Fruit fly (Drosophila melanogaster) whole organism, embryonic: ENCODE measurements around the gene lin-52.

Source experiments
- ATbp ChIP-seq: fragments of 200-800 bp; sonication (Bioruptor generic); optimal IDR thresholded peaks from 2 replicates; lab custom pipeline; 2017; ENCODE audit warnings: missing biosample characterization, mild to moderate bottlenecking, missing genetic modification characterization, missing genetic modification reagents
- Abd-B ChIP-seq: fragments of 200-800 bp; sonication (Bioruptor generic); optimal IDR thresholded peaks from 2 replicates; lab custom pipeline; 2018; ENCODE audit warnings: missing biosample characterization, mild to moderate bottlenecking, missing genetic modification characterization, moderate library complexity
- B-H1 ChIP-seq: fragments of 200-800 bp; sonication (Bioruptor generic); IDR thresholded peaks from 3 replicates; pipeline ENCODE4 v1.3.6; 2022; ENCODE audit warnings: missing biosample characterization, missing genetic modification characterization
- CG10959 ChIP-seq: fragments of 200-800 bp; sonication (Bioruptor generic); IDR thresholded peaks from 2 replicates; pipeline ENCODE4 v1.3.6; 2022; ENCODE audit warnings: missing biosample characterization, missing genetic modification characterization
- CG11695 ChIP-seq: fragments of 200-800 bp; sonication (Bioruptor generic); IDR thresholded peaks from 3 replicates; pipeline ENCODE4 v1.3.6; 2022; ENCODE audit warnings: missing biosample characterization, missing genetic modification characterization
- CG11723 ChIP-seq: fragments of 200-800 bp; sonication (Bioruptor generic); optimal IDR thresholded peaks from 2 replicates; lab custom pipeline; 2017; ENCODE audit warnings: missing biosample characterization, mild to moderate bottlenecking, missing genetic modification characterization
- CG13287 ChIP-seq: fragments of 200-800 bp; sonication (Bioruptor generic); IDR thresholded peaks from 2 replicates; pipeline ENCODE4 v1.3.6; 2022; ENCODE audit warnings: missing biosample characterization, missing genetic modification characterization; ENCODE audit not compliant: partially characterized antibody
- CG14441 ChIP-seq: fragments of 200-800 bp; sonication (Bioruptor generic); IDR thresholded peaks from 2 replicates; pipeline ENCODE4 v1.3.6; 2022; ENCODE audit warnings: missing biosample characterization, missing genetic modification characterization
- CG17568 ChIP-seq: fragments of 200-800 bp; sonication (Bioruptor generic); optimal IDR thresholded peaks from 2 replicates; lab custom pipeline; 2018; ENCODE audit warnings: missing biosample characterization, mild to moderate bottlenecking, missing genetic modification characterization, moderate library complexity
- CG17612 ChIP-seq: fragments of 200-800 bp; sonication (Bioruptor generic); IDR thresholded peaks from 2 replicates; pipeline ENCODE4 v1.3.6; 2022; ENCODE audit warnings: missing biosample characterization, missing genetic modification characterization
- CG17802 ChIP-seq: fragments of 200-800 bp; sonication (Bioruptor generic); optimal IDR thresholded peaks from 2 replicates; lab custom pipeline; 2018; ENCODE audit warnings: missing biosample characterization, mild to moderate bottlenecking, missing genetic modification characterization, moderate library complexity
- CG18764 ChIP-seq: fragments of 200-800 bp; sonication (Bioruptor generic); optimal IDR thresholded peaks from 3 replicates; lab custom pipeline; 2016; ENCODE audit warnings: missing biosample characterization, missing genetic modification characterization
- CG2889 ChIP-seq: fragments of 200-800 bp; sonication (Bioruptor generic); IDR thresholded peaks from 3 replicates; pipeline ENCODE4 v1.3.6; 2022; ENCODE audit warnings: missing biosample characterization, missing genetic modification characterization
- CG3163 ChIP-seq: fragments of 200-800 bp; sonication (Bioruptor generic); optimal IDR thresholded peaks from 3 replicates; lab custom pipeline; 2016; ENCODE audit warnings: missing biosample characterization, missing genetic modification characterization
- CG32767 ChIP-seq: fragments of 200-800 bp; sonication (Bioruptor generic); IDR thresholded peaks from 2 replicates; pipeline ENCODE4 v1.3.6; 2022; ENCODE audit warnings: missing biosample characterization, missing genetic modification characterization
- CG3726 ChIP-seq: fragments of 200-800 bp; sonication (Bioruptor generic); IDR thresholded peaks from 3 replicates; pipeline ENCODE4, ENCODE4 v1.3.6; 2022; ENCODE audit warnings: missing biosample characterization, missing genetic modification characterization
- CG3838 ChIP-seq: fragments of 200-800 bp; sonication (Bioruptor generic); optimal IDR thresholded peaks from 3 replicates; lab custom pipeline; 2016; ENCODE audit warnings: missing biosample characterization, missing genetic modification characterization
- CG6254 ChIP-seq: fragments of 200-800 bp; sonication (Bioruptor generic); optimal IDR thresholded peaks from 3 replicates; lab custom pipeline; 2017; ENCODE audit warnings: mild to moderate bottlenecking, missing biosample characterization, missing genetic modification reagents, missing genetic modification characterization
- CG6683 ChIP-seq: fragments of 200-800 bp; sonication (Bioruptor generic); optimal IDR thresholded peaks from 2 replicates; lab custom pipeline; 2017; ENCODE audit warnings: missing biosample characterization, mild to moderate bottlenecking, missing genetic modification characterization, missing genetic modification reagents
- CG6813 ChIP-seq: fragments of 200-800 bp; sonication (Bioruptor generic); optimal IDR thresholded peaks from 2 replicates; lab custom pipeline; 2017; ENCODE audit warnings: missing biosample characterization, missing genetic modification characterization, mild to moderate bottlenecking, moderate library complexity, missing genetic modification reagents
- CG8944 ChIP-seq: fragments of 200-800 bp; sonication (Bioruptor generic); optimal IDR thresholded peaks from 3 replicates; lab custom pipeline; 2016; ENCODE audit warnings: missing biosample characterization, missing genetic modification characterization
- CG9437 ChIP-seq: fragments of 200-800 bp; sonication (Bioruptor generic); optimal IDR thresholded peaks from 2 replicates; lab custom pipeline; 2018; ENCODE audit warnings: missing biosample characterization, mild to moderate bottlenecking, missing genetic modification characterization
- CG9797 ChIP-seq: fragments of 200-800 bp; sonication (Bioruptor generic); optimal IDR thresholded peaks from 3 replicates; lab custom pipeline; 2018; ENCODE audit warnings: missing biosample characterization, mild to moderate bottlenecking, missing genetic modification characterization
- CoRest ChIP-seq: fragments of 200-800 bp; sonication (Bioruptor generic); optimal IDR thresholded peaks from 3 replicates; lab custom pipeline; 2018; ENCODE audit warnings: missing biosample characterization, mild to moderate bottlenecking, missing genetic modification characterization, moderate library complexity
- Dad ChIP-seq: fragments of 200-800 bp; sonication (Bioruptor generic); optimal IDR thresholded peaks from 3 replicates; lab custom pipeline; 2016; ENCODE audit warnings: missing biosample characterization, missing genetic modification characterization
- Dip3 ChIP-seq: fragments of 200-800 bp; sonication (Bioruptor generic); optimal IDR thresholded peaks from 3 replicates; lab custom pipeline; 2016; ENCODE audit warnings: missing biosample characterization, missing genetic modification characterization
- Doc3 ChIP-seq: fragments of 200-800 bp; sonication (Bioruptor generic); IDR thresholded peaks from 3 replicates; pipeline ENCODE4 v1.3.6; 2022; ENCODE audit warnings: missing biosample characterization, missing genetic modification characterization; ENCODE audit not compliant: partially characterized antibody
- ERR ChIP-seq: fragments of 200-800 bp; sonication (Bioruptor generic); optimal IDR thresholded peaks from 2 replicates; lab custom pipeline; 2016; ENCODE audit warnings: missing biosample characterization, missing genetic modification characterization
- HHEX ChIP-seq: fragments of 200-800 bp; sonication (Bioruptor generic); optimal IDR thresholded peaks from 3 replicates; lab custom pipeline; 2017; ENCODE audit warnings: missing biosample characterization, mild to moderate bottlenecking, missing genetic modification characterization, missing genetic modification reagents
- Lim3 ChIP-seq: fragments of 200-800 bp; sonication (Bioruptor generic); IDR thresholded peaks from 2 replicates; pipeline ENCODE4 v1.3.6; 2022; ENCODE audit warnings: missing biosample characterization, missing genetic modification characterization
- NC2α ChIP-seq: fragments of 200-800 bp; sonication (Bioruptor generic); optimal IDR thresholded peaks from 2 replicates; lab custom pipeline; 2016; ENCODE audit warnings: missing biosample characterization, missing genetic modification characterization
- NfI ChIP-seq: fragments of 200-800 bp; sonication (Bioruptor generic); optimal IDR thresholded peaks from 3 replicates; lab custom pipeline; 2018; ENCODE audit warnings: missing biosample characterization, mild to moderate bottlenecking, missing genetic modification characterization, moderate library complexity
- Six4 ChIP-seq: fragments of 200-800 bp; sonication (Bioruptor generic); optimal IDR thresholded peaks from 2 replicates; lab custom pipeline; 2016; ENCODE audit warnings: missing biosample characterization, missing genetic modification characterization
- al ChIP-seq: fragments of 200-800 bp; sonication (Bioruptor generic); IDR thresholded peaks from 2 replicates; pipeline ENCODE4 v1.3.6; 2022; ENCODE audit warnings: missing biosample characterization, missing genetic modification characterization
- btn ChIP-seq: fragments of 200-800 bp; sonication (Bioruptor generic); optimal IDR thresholded peaks from 2 replicates; lab custom pipeline; 2016; ENCODE audit warnings: missing biosample characterization, missing genetic modification characterization
- cg ChIP-seq: fragments of 200-800 bp; sonication (Bioruptor generic); optimal IDR thresholded peaks from 3 replicates; lab custom pipeline; 2019; ENCODE audit warnings: missing biosample characterization, mild to moderate bottlenecking, missing genetic modification characterization, moderate library complexity
- corto ChIP-seq: fragments of 200-800 bp; sonication (Bioruptor generic); optimal IDR thresholded peaks from 2 replicates; lab custom pipeline; 2016; ENCODE audit warnings: missing biosample characterization, mild to moderate bottlenecking, missing genetic modification characterization, moderate library complexity
- disco-r ChIP-seq: fragments of 200-800 bp; sonication (Bioruptor generic); optimal IDR thresholded peaks from 2 replicates; lab custom pipeline; 2016; ENCODE audit warnings: missing biosample characterization, missing genetic modification characterization
- ems ChIP-seq: fragments of 200-800 bp; sonication (Bioruptor generic); optimal IDR thresholded peaks from 3 replicates; lab custom pipeline; 2016; ENCODE audit warnings: missing biosample characterization, missing genetic modification characterization
- hth ChIP-seq: fragments of >200 bp; optimal IDR thresholded peaks from 2 replicates; lab custom pipeline; 2017; ENCODE audit warnings: inconsistent platforms
- insv ChIP-seq, 2 experiments: fragments of 200-800 bp; sonication (Bioruptor generic); optimal IDR thresholded peaks; 3 replicates each; lab custom pipeline; 2016 to 2018; ENCODE audit warnings: missing biosample characterization in 2 of 2, missing genetic modification characterization in 2 of 2
- inv ChIP-seq: fragments of 200-800 bp; sonication (Bioruptor generic); IDR thresholded peaks from 2 replicates; pipeline ENCODE4 v1.3.6; 2022; ENCODE audit warnings: missing biosample characterization, missing genetic modification characterization; ENCODE audit not compliant: partially characterized antibody
- klu ChIP-seq: fragments of 200-800 bp; sonication (Bioruptor generic); IDR thresholded peaks from 2 replicates; pipeline ENCODE4 v1.3.6; 2022; ENCODE audit warnings: missing biosample characterization, missing genetic modification characterization
- mam ChIP-seq: fragments of 200-800 bp; sonication (Bioruptor generic); optimal IDR thresholded peaks from 3 replicates; lab custom pipeline; 2016; ENCODE audit warnings: missing biosample characterization, missing genetic modification characterization
- mirr ChIP-seq: fragments of 200-800 bp; sonication (Bioruptor generic); optimal IDR thresholded peaks from 3 replicates; lab custom pipeline; 2018; ENCODE audit warnings: missing biosample characterization, mild to moderate bottlenecking, missing genetic modification characterization
- nerfin-2 ChIP-seq: fragments of 200-800 bp; sonication (Bioruptor generic); IDR thresholded peaks from 2 replicates; pipeline ENCODE4 v1.3.6; 2022; ENCODE audit warnings: missing biosample characterization, missing genetic modification characterization; ENCODE audit not compliant: partially characterized antibody
- pros ChIP-seq: fragments of 200-800 bp; sonication (Bioruptor generic); optimal IDR thresholded peaks from 3 replicates; lab custom pipeline; 2019; ENCODE audit warnings: missing biosample characterization, mild to moderate bottlenecking, missing genetic modification characterization, moderate library complexity
- pum ChIP-seq: fragments of 200-800 bp; sonication (Bioruptor generic); optimal IDR thresholded peaks from 2 replicates; lab custom pipeline; 2016; ENCODE audit warnings: missing biosample characterization, missing genetic modification characterization
- scrt ChIP-seq: fragments of 200-800 bp; sonication (Bioruptor generic); optimal IDR thresholded peaks from 2 replicates; lab custom pipeline; 2018; ENCODE audit warnings: missing biosample characterization, mild to moderate bottlenecking, missing genetic modification characterization, moderate library complexity
- shn ChIP-seq: fragments of 200-800 bp; sonication (Bioruptor generic); optimal IDR thresholded peaks from 3 replicates; lab custom pipeline; 2016; ENCODE audit warnings: missing biosample characterization, missing genetic modification characterization
- tio ChIP-seq: fragments of 200-800 bp; sonication (Bioruptor generic); optimal IDR thresholded peaks from 2 replicates; lab custom pipeline; 2017; ENCODE audit warnings: missing biosample characterization, missing genetic modification characterization, inconsistent platforms
- twi ChIP-seq: fragments of 200-800 bp; optimal IDR thresholded peaks from 2 replicates; lab custom pipeline; 2019; ENCODE audit warnings: missing biosample characterization, mild to moderate bottlenecking, missing genetic modification characterization, moderate library complexity

The lin-52 gene

dm6 chrX:5737157-5737556 lies 17.6 kb downstream of the lin-52 start (continued):
- no peak for TF ChIP-seq CG17612 (GFP tag; lab: Robert Waterston, UW)
- TF ChIP-seq inv = no peak
- no peak for TF ChIP-seq Dad
- TF ChIP-seq CG8944 = no peak
- no peak for TF ChIP-seq shn
- TF ChIP-seq NfI (GFP tag; lab: Kevin White, UChicago) = no peak
- no peak for TF ChIP-seq CG9797 (GFP tag; lab: Kevin White, UChicago)
- no peak for TF ChIP-seq CG17802
- no peak; the same call in 1 of the 2 replicates for TF ChIP-seq CG32767 (GFP tag; lab: Robert Waterston, UW)
- no peak for TF ChIP-seq Abd-B (GFP tag; lab: Kevin White, UChicago)
- no peak for TF ChIP-seq Six4 (GFP tag; lab: Kevin White, UChicago)
- TF ChIP-seq Doc3 (GFP tag; lab: Robert Waterston, UW) = no peak
- TF ChIP-seq CG9437 (GFP tag; lab: Kevin White, UChicago) = no peak
- peak; percentile 45 for TF ChIP-seq HHEX (GFP tag; lab: Kevin White, UChicago)
- TF ChIP-seq tio (GFP tag; lab: Kevin White, UChicago) = no peak
- no peak for TF ChIP-seq CG3726
- no peak for TF ChIP-seq al (GFP tag; lab: Robert Waterston, UW)
- no peak for TF ChIP-seq ATbp (GFP tag; lab: Kevin White, UChicago)
- no peak for TF ChIP-seq CG11723 (GFP tag; lab: Kevin White, UChicago)
- peak; percentile 8 for TF ChIP-seq mam (GFP tag; lab: Kevin White, UChicago)
- TF ChIP-seq Lim3 = no peak
- no peak for TF ChIP-seq scrt (GFP tag; lab: Kevin White, UChicago)
- 0 out of 2 replicates have a peak, but pooled peaks have one; percentile 42 for TF ChIP-seq klu
- TF ChIP-seq cg (GFP tag; lab: Kevin White, UChicago) = no peak
- TF ChIP-seq btn (GFP tag; lab: Kevin White, UChicago) = no peak
- TF ChIP-seq disco-r (GFP tag; lab: Kevin White, UChicago) = no peak
- TF ChIP-seq CG13287 = no peak
- no peak for TF ChIP-seq CG6683 (GFP tag; lab: Kevin White, UChicago)
- TF ChIP-seq CG6813 (GFP tag; lab: Kevin White, UChicago) = peak; percentile 41
- no peak for TF ChIP-seq pros (GFP tag; lab: Kevin White, UChicago)
- no peak for TF ChIP-seq CG10959 (GFP tag; lab: Robert Waterston, UW)
- no peak for TF ChIP-seq ERR (GFP tag; lab: Kevin White, UChicago)
- TF ChIP-seq mirr (GFP tag; lab: Kevin White, UChicago) = no peak
- TF ChIP-seq CG3838 (GFP tag; lab: Kevin White, UChicago) = no peak
- TF ChIP-seq CG14441 (GFP tag; lab: Robert Waterston, UW) = peak; percentile 61
- TF ChIP-seq B-H1 (GFP tag; lab: Robert Waterston, UW) = no peak
- TF ChIP-seq corto (GFP tag; lab: Kevin White, UChicago) = no peak
- no peak for TF ChIP-seq CG3163 (GFP tag; lab: Kevin White, UChicago)
- no peak for TF ChIP-seq CG18764
- TF ChIP-seq twi (tag; lab: Kevin White, UChicago) = no peak
- no peak for TF ChIP-seq CG17568 (GFP tag; lab: Kevin White, UChicago)
- TF ChIP-seq CG6254 (GFP tag; lab: Kevin White, UChicago) = no peak
- no peak for TF ChIP-seq ems (GFP tag; lab: Kevin White, UChicago)
- TF ChIP-seq hth = no peak
- no peak for TF ChIP-seq insv (GFP tag; optimal IDR thresholded peaks at IDR 0.05; lab: Kevin White, UChicago)
- TF ChIP-seq nerfin-2 (GFP tag; lab: Robert Waterston, UW) = no peak
- no peak for TF ChIP-seq CG2889
- no peak for TF ChIP-seq pum
- TF ChIP-seq Dip3 (GFP tag; lab: Kevin White, UChicago) = no peak
- TF ChIP-seq CG11695 (GFP tag; lab: Robert Waterston, UW) = 0 out of 3 replicates have a peak, but pooled peaks have one; percentile 36
- no peak for TF ChIP-seq CoRest
- TF ChIP-seq NC2α = no peak
